Fruit fly (Drosophila melanogaster): ENCODE data around the gene CG11927.
A peak's percentile ranks its signal among the peaks of the same experiment; 100 is the strongest.

DNA sequence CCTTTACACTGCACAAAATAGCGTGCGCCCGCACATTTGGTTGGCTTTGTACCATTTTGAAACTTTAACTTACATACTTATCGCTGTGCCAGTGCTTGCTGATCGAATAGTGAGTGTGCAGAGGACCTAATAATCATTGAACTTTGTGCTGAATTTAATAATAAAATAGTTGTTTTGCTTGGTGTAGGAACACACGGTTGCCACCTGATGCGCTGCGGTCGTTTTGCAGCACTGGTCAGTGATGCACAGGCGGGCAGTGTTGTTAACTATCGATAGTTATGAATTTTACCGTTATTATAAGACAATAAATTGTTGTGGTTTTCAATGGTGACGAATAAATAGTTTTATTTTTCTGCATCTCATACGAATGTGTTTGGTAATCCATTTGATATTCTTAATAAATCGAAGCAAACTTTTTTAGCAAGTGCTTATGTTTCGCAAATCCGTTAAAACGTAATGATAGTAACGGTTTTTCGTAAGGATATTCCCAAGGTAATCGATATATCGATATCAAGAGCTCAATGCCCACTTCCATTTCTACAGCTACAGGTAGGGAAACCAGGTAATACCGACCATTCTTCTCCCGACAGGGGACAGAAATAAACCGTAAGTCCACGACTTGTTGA is 9.7 kb upstream of the CG11927 start, which contains the start of the genes tank and CG12194:
- TF ChIP-seq EcR (GFP tag; optimal IDR thresholded peaks at IDR 0.05): peak; percentile 29
- TF ChIP-seq CG4496 (GFP tag; IDR thresholded peaks at IDR 0.05): peak; percentile 100
- peak; percentile 99 for TF ChIP-seq Pif1B (GFP tag; optimal IDR thresholded peaks at IDR 0.05)
- peak; percentile 100 for TF ChIP-seq CG32121 (GFP tag; IDR thresholded peaks at IDR 0.05)
- peak; percentile 100 for TF ChIP-seq Pif1A (GFP tag; optimal IDR thresholded peaks at IDR 0.05)
- peak; percentile 100 for TF ChIP-seq CG8301 (tag; optimal IDR thresholded peaks at IDR 0.05)
- TF ChIP-seq CG15710 (tag; optimal IDR thresholded peaks at IDR 0.05): peak; percentile 96
- TF ChIP-seq gl (tag; optimal IDR thresholded peaks at IDR 0.05): peak; percentile 97
- TF ChIP-seq CG12605 (GFP tag; IDR thresholded peaks at IDR 0.05): peak; percentile 99
- TF ChIP-seq CG8159 (tag; optimal IDR thresholded peaks at IDR 0.05): peak; percentile 97
- peak; percentile 99 for TF ChIP-seq CG34367 (tag; optimal IDR thresholded peaks at IDR 0.05)
- TF ChIP-seq Ets98B (GFP tag; IDR thresholded peaks at IDR 0.05): peak; percentile 100
- peak; percentile 100 for TF ChIP-seq CG14655 (GFP tag; optimal IDR thresholded peaks at IDR 0.05)
- TF ChIP-seq rn (GFP tag; IDR thresholded peaks at IDR 0.05): peak; percentile 99

Measured in whole organism, pupa.